Worm (Caenorhabditis elegans) whole organism, early embryonic: Measurements from ENCODE around the gene T22F3.11.
"Not testable (repeated sequence)": the region's sequence is repeated elsewhere in the genome, so short reads cannot be mapped to it uniquely, and the experiment has no call there.

Source experiments
- B0310.2 ChIP-seq: sonication (generic microtip); optimal IDR thresholded peaks from 2 replicates; lab custom pipeline; 2016; ENCODE audit warnings: mild to moderate bottlenecking, missing genetic modification characterization, missing compliant biosample characterization
- F13C5.2 ChIP-seq: sonication (generic microtip); optimal IDR thresholded peaks from 2 replicates; lab custom pipeline; 2017; ENCODE audit warnings: mild to moderate bottlenecking, missing genetic modification characterization, inconsistent platforms, missing compliant biosample characterization
- aly-1 ChIP-seq: sonication (generic microtip); optimal IDR thresholded peaks from 2 replicates; lab custom pipeline; 2016; ENCODE audit warnings: missing genetic modification characterization, missing compliant biosample characterization
- ama-1 ChIP-seq: fragments of 150-350 bp; optimal IDR thresholded peaks from 2 replicates; lab custom pipeline; 2014
- ceh-13 ChIP-seq: fragments of 200-800 bp; sonication (Bioruptor generic); optimal IDR thresholded peaks from 2 replicates; lab custom pipeline; 2018; ENCODE audit warnings: mild to moderate bottlenecking, missing genetic modification characterization, missing compliant biosample characterization
- ceh-36 ChIP-seq: sonication (generic microtip); optimal IDR thresholded peaks from 2 replicates; lab custom pipeline; 2016; ENCODE audit warnings: missing genetic modification characterization, inconsistent platforms, missing compliant biosample characterization
- ets-7 ChIP-seq: sonication (generic microtip); optimal IDR thresholded peaks from 2 replicates; lab custom pipeline; 2016; ENCODE audit warnings: missing genotype, missing genetic modification characterization, missing compliant biosample characterization
- flt-1 ChIP-seq: fragments of 200-800 bp; sonication (Bioruptor generic); IDR thresholded peaks from 2 replicates; pipeline ENCODE4 v1.3.6; 2022; ENCODE audit warnings: missing genetic modification characterization, missing compliant biosample characterization
- hmbx-1 ChIP-seq: sonication (generic microtip); optimal IDR thresholded peaks from 2 replicates; lab custom pipeline; 2016; ENCODE audit warnings: mild to moderate bottlenecking, missing genetic modification characterization, missing compliant biosample characterization
- hmg-4 ChIP-seq: fragments of 200-800 bp; sonication (Bioruptor generic); optimal IDR thresholded peaks from 2 replicates; lab custom pipeline; 2018; ENCODE audit warnings: mild to moderate bottlenecking, missing genetic modification characterization, missing compliant biosample characterization
- hnd-1 ChIP-seq: sonication (generic microtip); optimal IDR thresholded peaks from 2 replicates; lab custom pipeline; 2016; ENCODE audit warnings: missing genetic modification characterization, missing compliant biosample characterization
- pes-1 ChIP-seq: fragments of 200-800 bp; sonication (Bioruptor generic); IDR thresholded peaks from 2 replicates; pipeline ENCODE4 v1.3.6; 2022; ENCODE audit warnings: missing genetic modification reagents, missing genetic modification characterization, missing compliant biosample characterization
- scrt-1 ChIP-seq: fragments of 200-800 bp; sonication (Bioruptor generic); IDR thresholded peaks from 2 replicates; pipeline ENCODE4 v1.3.6; 2022; ENCODE audit warnings: missing genetic modification characterization, missing compliant biosample characterization
- sea-1 ChIP-seq: fragments of 200-800 bp; sonication (Bioruptor generic); conservative IDR thresholded peaks from 2 replicates; pipeline ENCODE4 v1.3.6; 2022; ENCODE audit warnings: missing genetic modification characterization, missing compliant biosample characterization
- tbx-11 ChIP-seq: fragments of 200-800 bp; sonication (Bioruptor generic); IDR thresholded peaks from 2 replicates; pipeline ENCODE4 v1.3.6; 2022; ENCODE audit warnings: missing genetic modification characterization, missing compliant biosample characterization
- tbx-37 ChIP-seq: fragments of 200-800 bp; sonication (Bioruptor generic); conservative IDR thresholded peaks from 2 replicates; pipeline ENCODE4 v1.3.6; 2022; ENCODE audit warnings: missing genetic modification reagents, missing genetic modification characterization, missing compliant biosample characterization
- tra-4 ChIP-seq: sonication (generic microtip); optimal IDR thresholded peaks from 2 replicates; lab custom pipeline; 2017; ENCODE audit warnings: missing genetic modification characterization, missing compliant biosample characterization

The T22F3.11 gene

DNA sequence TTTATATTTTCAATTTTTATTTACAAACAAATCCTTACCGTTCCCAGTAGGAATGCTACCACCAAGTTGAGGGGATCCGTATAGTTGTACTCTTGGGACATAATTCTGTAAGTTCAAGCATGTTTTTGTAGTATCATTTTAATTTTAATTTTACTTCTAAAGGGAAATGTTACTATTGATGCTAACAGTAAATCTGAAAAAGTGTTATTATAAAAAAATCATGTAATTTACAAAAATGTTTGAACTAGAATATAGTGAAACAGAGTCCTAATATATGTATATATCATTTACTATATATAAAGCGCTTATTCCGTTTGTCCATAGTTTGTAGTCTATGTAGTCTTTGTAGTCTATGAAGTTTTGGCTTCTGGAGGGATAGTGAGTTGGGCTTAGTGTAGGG is 6.3 kb upstream of the T22F3.11 start, which contains the start of gene srx-93:
Gene srx-93 (minus strand): TSS at position 101 of the 400 bp plus-strand sequence.
- not testable (repeated sequence) for TF ChIP-seq ceh-13 (GFP tag; lab: Kevin White, UChicago); hmbx-1; ceh-36 (tag; lab: Kevin White, UChicago)

DNA sequence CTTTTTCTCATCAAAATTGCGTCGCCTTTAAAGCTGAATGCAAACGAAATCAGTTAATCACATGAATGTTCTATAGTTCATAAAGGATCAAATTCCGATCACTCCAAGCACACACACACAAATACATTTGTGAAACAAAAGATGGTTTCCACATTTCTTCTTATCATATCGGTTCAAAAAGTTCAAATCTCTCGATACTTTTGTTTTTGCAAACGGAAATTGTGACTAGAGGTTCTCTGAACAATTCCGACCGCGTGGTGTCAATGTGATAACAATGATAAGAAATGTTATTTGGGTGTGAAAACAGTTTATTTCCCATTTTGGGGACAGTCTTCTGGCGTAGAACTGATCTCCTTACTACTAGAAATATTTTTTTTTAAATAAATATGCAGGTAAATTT is 2.5 kb upstream of the T22F3.11 start:
- TF ChIP-seq hmg-4 (GFP tag; lab: Kevin White, UChicago): no peak
- TF ChIP-seq scrt-1 (GFP tag; lab: Robert Waterston, UW): no peak
- TF ChIP-seq ets-7 (tag; lab: Kevin White, UChicago): no peak
- TF ChIP-seq aly-1 (tag; lab: Kevin White, UChicago): no peak
- TF ChIP-seq flt-1 (GFP tag; lab: Robert Waterston, UW): no peak
- no peak for TF ChIP-seq tra-4 (tag; lab: Kevin White, UChicago)
- no peak for TF ChIP-seq tbx-11 (GFP tag; lab: Robert Waterston, UW)

DNA sequence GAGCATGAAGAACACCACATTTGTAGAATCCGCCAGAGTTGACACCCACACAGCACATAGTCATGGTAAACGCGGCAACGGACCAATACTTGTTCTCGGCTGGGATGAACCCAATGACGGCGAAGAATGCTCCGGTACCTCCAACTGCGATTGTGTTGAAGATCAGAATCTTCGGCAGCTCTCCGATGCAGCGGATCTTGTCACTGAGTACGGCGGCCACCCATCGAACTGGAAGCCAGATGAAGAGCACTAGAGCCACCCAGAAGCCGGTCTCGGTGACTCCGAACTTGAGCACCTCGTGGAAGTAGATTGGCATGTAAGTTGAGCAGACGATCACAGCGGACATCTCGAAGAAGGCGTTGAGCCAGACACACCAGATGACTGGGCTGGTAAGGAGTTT is 1.3 kb downstream of the T22F3.11 start:
- TF ChIP-seq ceh-13 (GFP tag; lab: Kevin White, UChicago) (no peak), pes-1 (no peak), hnd-1 (tag; lab: Kevin White, UChicago) (no peak), ama-1 (lab: Kevin White, UChicago) (no peak)

ce11 chrV:3611654-3612053 is 2.7 kb downstream of the T22F3.11 start, which contains the start of gene T22F3.10:
TSS of gene T22F3.10 (minus strand) at chrV:3611754.
- TF ChIP-seq tbx-37 (GFP tag; lab: Robert Waterston, UW) (no peak), ceh-13 (GFP tag; lab: Kevin White, UChicago) (no peak), hnd-1 (tag; lab: Kevin White, UChicago) (no peak), hmg-4 (GFP tag; lab: Kevin White, UChicago) (no peak), ets-7 (tag; lab: Kevin White, UChicago) (no peak), sea-1 (GFP tag; lab: Robert Waterston, UW) (no peak)

DNA sequence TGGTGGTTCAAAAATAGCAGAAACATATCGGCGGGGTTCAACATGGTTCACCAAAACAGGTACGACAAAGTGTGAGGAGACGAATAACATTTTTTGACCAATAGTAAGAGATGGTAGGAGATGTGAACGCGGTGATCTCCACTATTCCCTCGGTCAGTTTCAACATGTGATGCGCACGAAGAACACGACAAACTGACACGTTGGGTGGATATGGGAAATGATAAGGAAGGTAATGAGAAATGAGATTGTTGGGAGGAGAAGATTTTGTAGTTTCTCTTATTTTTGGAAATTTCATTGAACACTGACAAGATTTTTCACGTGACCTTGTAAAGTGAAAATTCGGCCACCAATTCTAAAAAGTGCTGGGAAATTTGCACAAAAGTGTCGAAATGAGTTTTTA is 3.6 kb downstream of the T22F3.11 start:
- TF ChIP-seq ceh-13 (GFP tag; lab: Kevin White, UChicago): no peak
- no peak for TF ChIP-seq sea-1 (GFP tag; lab: Robert Waterston, UW)
- TF ChIP-seq F13C5.2 (tag; lab: Kevin White, UChicago): no peak
- TF ChIP-seq scrt-1 (GFP tag; lab: Robert Waterston, UW): no peak
- TF ChIP-seq aly-1 (tag; lab: Kevin White, UChicago): no peak
- no peak for TF ChIP-seq ceh-36 (tag; lab: Kevin White, UChicago)
- TF ChIP-seq flt-1 (GFP tag; lab: Robert Waterston, UW): no peak
- no peak for TF ChIP-seq B0310.2 (tag; lab: Kevin White, UChicago)
- TF ChIP-seq ama-1 (lab: Kevin White, UChicago): no peak
- TF ChIP-seq tra-4 (tag; lab: Kevin White, UChicago): no peak
- no peak for TF ChIP-seq pes-1
- TF ChIP-seq hmg-4 (GFP tag; lab: Kevin White, UChicago): no peak
- TF ChIP-seq tbx-37 (GFP tag; lab: Robert Waterston, UW): no peak
- no peak for TF ChIP-seq tbx-11 (GFP tag; lab: Robert Waterston, UW)

ce11 chrV:3606391-3606790 is 8.0 kb downstream of the T22F3.11 start:
- no peak for TF ChIP-seq hmg-4 (GFP tag; lab: Kevin White, UChicago)
- TF ChIP-seq tbx-11 (GFP tag; lab: Robert Waterston, UW): no peak
- TF ChIP-seq flt-1 (GFP tag; lab: Robert Waterston, UW): no peak
- no peak for TF ChIP-seq ceh-13 (GFP tag; lab: Kevin White, UChicago)
- TF ChIP-seq aly-1 (tag; lab: Kevin White, UChicago): no peak
- TF ChIP-seq ceh-36 (tag; lab: Kevin White, UChicago): no peak

ce11 chrV:3605325-3605724 is 9.0 kb downstream of the T22F3.11 start, which contains the start of gene T22F3.8:
TSS of gene T22F3.8 (minus strand) at chrV:3605425.
- TF ChIP-seq ama-1 (lab: Kevin White, UChicago) (no peak), hmg-4 (GFP tag; lab: Kevin White, UChicago) (no peak), B0310.2 (tag; lab: Kevin White, UChicago) (no peak), tbx-11 (GFP tag; lab: Robert Waterston, UW) (no peak), tra-4 (tag; lab: Kevin White, UChicago) (no peak), flt-1 (GFP tag; lab: Robert Waterston, UW) (no peak), ets-7 (tag; lab: Kevin White, UChicago) (no peak), hmbx-1 (no peak), scrt-1 (GFP tag; lab: Robert Waterston, UW) (no peak), F13C5.2 (tag; lab: Kevin White, UChicago) (no peak), ceh-13 (GFP tag; lab: Kevin White, UChicago) (no peak), hnd-1 (tag; lab: Kevin White, UChicago) (no peak), aly-1 (tag; lab: Kevin White, UChicago) (no peak), tbx-37 (GFP tag; lab: Robert Waterston, UW) (no peak), sea-1 (GFP tag; lab: Robert Waterston, UW) (no peak), pes-1 (no peak), ceh-36 (tag; lab: Kevin White, UChicago) (no peak)

DNA sequence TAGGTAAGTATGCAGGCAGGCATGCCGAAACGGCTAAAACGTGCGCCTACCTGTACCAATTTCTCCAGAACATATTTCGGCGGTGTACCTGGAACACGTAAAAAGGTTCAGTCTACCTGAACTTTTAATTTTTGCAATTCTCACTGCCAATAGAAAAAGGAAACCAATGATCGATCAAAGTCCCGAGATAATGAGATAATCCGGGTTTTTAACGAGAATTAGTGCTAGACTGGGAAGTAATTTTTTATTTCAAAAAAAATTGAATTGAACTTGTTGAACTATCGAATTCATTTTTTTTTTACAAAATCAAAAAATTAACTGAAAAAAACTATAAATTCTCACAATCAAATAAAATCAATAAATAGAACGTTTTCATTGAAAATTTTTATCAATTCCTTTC is 13.8 kb downstream of the T22F3.11 start, which contains the start of gene T22F3.7:
Gene T22F3.7 (minus strand): TSS at position 101 of the 400 bp plus-strand sequence.
- no peak for TF ChIP-seq pes-1
- no peak for TF ChIP-seq ceh-36 (tag; lab: Kevin White, UChicago)
- no peak for TF ChIP-seq scrt-1 (GFP tag; lab: Robert Waterston, UW)
- no peak for TF ChIP-seq sea-1 (GFP tag; lab: Robert Waterston, UW)
- TF ChIP-seq ceh-13 (GFP tag; lab: Kevin White, UChicago): no peak
- no peak for TF ChIP-seq ets-7 (tag; lab: Kevin White, UChicago)
- no peak for TF ChIP-seq tbx-37 (GFP tag; lab: Robert Waterston, UW)
- no peak for TF ChIP-seq B0310.2 (tag; lab: Kevin White, UChicago)
- no peak for TF ChIP-seq flt-1 (GFP tag; lab: Robert Waterston, UW)
- TF ChIP-seq tra-4 (tag; lab: Kevin White, UChicago): no peak
- TF ChIP-seq F13C5.2 (tag; lab: Kevin White, UChicago): no peak
- no peak for TF ChIP-seq tbx-11 (GFP tag; lab: Robert Waterston, UW)
